Fruit fly (Drosophila melanogaster) whole organism, prepupa: ENCODE results near the gene Gr22c.

ENCODE experiments used
- Blimp-1 ChIP-seq: fragments of 200-800 bp; sonication (Bioruptor generic); optimal IDR thresholded peaks from 3 replicates; lab custom pipeline; 2017; ENCODE audit warnings: missing biosample characterization, missing genetic modification characterization, mild to moderate bottlenecking, moderate library complexity, missing genetic modification reagents
- CG10631 ChIP-seq: fragments of 200-800 bp; sonication (Bioruptor generic); optimal IDR thresholded peaks from 2 replicates; lab custom pipeline; 2016; ENCODE audit warnings: missing biosample characterization, missing genetic modification characterization
- CG11294 ChIP-seq: fragments of 200-800 bp; sonication (Bioruptor generic); IDR thresholded peaks from 2 replicates; pipeline ENCODE4 v1.3.6; 2022; ENCODE audit warnings: missing biosample characterization, missing genetic modification characterization
- CG11762 ChIP-seq: fragments of 200-800 bp; sonication (Bioruptor generic); optimal IDR thresholded peaks from 3 replicates; lab custom pipeline; 2016; ENCODE audit warnings: missing biosample characterization, missing genetic modification characterization; ENCODE audit not compliant: insufficient read depth
- CG15336 ChIP-seq: fragments of 200-800 bp; sonication (Bioruptor generic); IDR thresholded peaks from 2 replicates; pipeline ENCODE4 v1.3.6; 2022; ENCODE audit warnings: missing biosample characterization, missing genetic modification characterization
- CG1621 ChIP-seq: fragments of 200-800 bp; sonication (Bioruptor generic); optimal IDR thresholded peaks from 3 replicates; lab custom pipeline; 2018; ENCODE audit warnings: missing biosample characterization, mild to moderate bottlenecking, missing genetic modification characterization
- CG16779 ChIP-seq: fragments of 200-800 bp; sonication (Bioruptor generic); optimal IDR thresholded peaks from 3 replicates; lab custom pipeline; 2017; ENCODE audit warnings: missing biosample characterization, mild to moderate bottlenecking, missing genetic modification characterization
- CG34406 ChIP-seq: fragments of 200-800 bp; sonication (Bioruptor generic); optimal IDR thresholded peaks from 3 replicates; lab custom pipeline; 2016; ENCODE audit warnings: missing biosample characterization, missing genetic modification characterization
- CG3919 ChIP-seq: fragments of 200-800 bp; sonication (Bioruptor generic); optimal IDR thresholded peaks from 3 replicates; lab custom pipeline; 2016; ENCODE audit warnings: missing biosample characterization, missing genetic modification characterization
- CG4318 ChIP-seq: fragments of 200-800 bp; sonication (Bioruptor generic); optimal IDR thresholded peaks from 3 replicates; lab custom pipeline; 2017; ENCODE audit warnings: missing biosample characterization, mild to moderate bottlenecking, missing genetic modification characterization
- CG6163 ChIP-seq: fragments of 200-800 bp; sonication (Bioruptor generic); IDR thresholded peaks from 3 replicates; pipeline ENCODE4 v1.3.6; 2022; ENCODE audit warnings: missing biosample characterization, missing genetic modification characterization
- CG6792 ChIP-seq: fragments of 200-800 bp; sonication (Bioruptor generic); optimal IDR thresholded peaks from 3 replicates; lab custom pipeline; 2016; ENCODE audit warnings: missing biosample characterization, missing genetic modification characterization
- CG6854 ChIP-seq: fragments of 200-800 bp; sonication (Bioruptor generic); optimal IDR thresholded peaks from 2 replicates; lab custom pipeline; 2017; ENCODE audit warnings: missing biosample characterization, mild to moderate bottlenecking, missing genetic modification characterization
- CG7368 ChIP-seq: fragments of 200-800 bp; sonication (Bioruptor generic); optimal IDR thresholded peaks from 3 replicates; lab custom pipeline; 2016; ENCODE audit warnings: missing biosample characterization, missing genetic modification characterization
- CG8632 ChIP-seq: fragments of 200-800 bp; sonication (Bioruptor generic); optimal IDR thresholded peaks from 3 replicates; lab custom pipeline; 2016; ENCODE audit warnings: missing biosample characterization, missing genetic modification characterization
- CG9139 ChIP-seq: fragments of 200-800 bp; sonication (Bioruptor generic); optimal IDR thresholded peaks from 3 replicates; lab custom pipeline; 2017; ENCODE audit warnings: missing biosample characterization, mild to moderate bottlenecking, missing genetic modification characterization
- Eip78C ChIP-seq: fragments of 200-800 bp; sonication (Bioruptor generic); peaks from one replicate; lab custom pipeline; 2016; ENCODE audit warnings: missing biosample characterization, missing genetic modification characterization
- Eip93F ChIP-seq: fragments of 200-800 bp; sonication (Bioruptor generic); optimal IDR thresholded peaks from 2 replicates; lab custom pipeline; 2016; ENCODE audit warnings: missing biosample characterization, mild to moderate bottlenecking, missing genetic modification characterization
- Ets21C ChIP-seq: fragments of 200-800 bp; sonication (Bioruptor generic); optimal IDR thresholded peaks from 3 replicates; lab custom pipeline; 2016; ENCODE audit warnings: missing biosample characterization, missing genetic modification characterization
- Ets96B ChIP-seq: fragments of 200-800 bp; optimal IDR thresholded peaks from 2 replicates; lab custom pipeline; 2019; ENCODE audit warnings: missing biosample characterization, mild to moderate bottlenecking, missing genetic modification characterization, moderate library complexity
- Gug ChIP-seq: fragments of 200-800 bp; sonication (Bioruptor generic); IDR thresholded peaks from 2 replicates; pipeline ENCODE4 v1.3.6; 2022; ENCODE audit warnings: missing biosample characterization, missing genetic modification characterization
- Hr39 ChIP-seq: fragments of 200-800 bp; sonication (Bioruptor generic); optimal IDR thresholded peaks from 2 replicates; lab custom pipeline; 2016; ENCODE audit warnings: missing biosample characterization, missing genetic modification characterization
- Lpt ChIP-seq: fragments of 200-800 bp; sonication (Bioruptor generic); optimal IDR thresholded peaks from 3 replicates; lab custom pipeline; 2016; ENCODE audit warnings: missing biosample characterization, missing genetic modification characterization
- OdsH ChIP-seq: fragments of 200-800 bp; sonication (Bioruptor generic); optimal IDR thresholded peaks from 3 replicates; lab custom pipeline; 2016; ENCODE audit warnings: missing biosample characterization, missing genetic modification characterization
- Smox ChIP-seq: fragments of 200-800 bp; sonication (Bioruptor generic); optimal IDR thresholded peaks from 3 replicates; lab custom pipeline; 2016; ENCODE audit warnings: missing biosample characterization, missing genetic modification characterization
- Sox14 ChIP-seq: fragments of 200-800 bp; sonication (Bioruptor generic); optimal IDR thresholded peaks from 3 replicates; lab custom pipeline; 2016; ENCODE audit warnings: missing biosample characterization, missing genetic modification characterization
- Sox15 ChIP-seq: fragments of 200-800 bp; sonication (Bioruptor generic); optimal IDR thresholded peaks from 3 replicates; lab custom pipeline; 2016; ENCODE audit warnings: missing biosample characterization, missing genetic modification characterization
- achi ChIP-seq: fragments of 200-800 bp; sonication (Bioruptor generic); optimal IDR thresholded peaks from 3 replicates; lab custom pipeline; 2016; ENCODE audit warnings: missing biosample characterization, missing genetic modification characterization
- acj6 ChIP-seq: fragments of 200-800 bp; sonication (Bioruptor generic); optimal IDR thresholded peaks from 3 replicates; lab custom pipeline; 2016; ENCODE audit warnings: missing biosample characterization, missing genetic modification characterization
- cyc ChIP-seq: fragments of 200-800 bp; sonication (Bioruptor generic); optimal IDR thresholded peaks from 3 replicates; lab custom pipeline; 2016; ENCODE audit warnings: missing biosample characterization, missing genetic modification characterization
- dac ChIP-seq: fragments of 200-800 bp; sonication (Bioruptor generic); optimal IDR thresholded peaks from 2 replicates; lab custom pipeline; 2017; ENCODE audit warnings: missing biosample characterization, mild to moderate bottlenecking, missing genetic modification characterization
- dsx ChIP-seq: fragments of 200-800 bp; optimal IDR thresholded peaks from 3 replicates; lab custom pipeline; 2019; ENCODE audit warnings: missing biosample characterization, mild to moderate bottlenecking, missing genetic modification characterization, moderate library complexity; ENCODE audit not compliant: poor library complexity, severe bottlenecking
- eg ChIP-seq: fragments of 200-800 bp; sonication (Bioruptor generic); IDR thresholded peaks from 3 replicates; pipeline ENCODE4 v1.3.6; 2022; ENCODE audit warnings: missing biosample characterization, missing genetic modification characterization
- fd59A ChIP-seq: fragments of 200-800 bp; sonication (Bioruptor generic); optimal IDR thresholded peaks from 2 replicates; lab custom pipeline; 2017; ENCODE audit warnings: missing biosample characterization, mild to moderate bottlenecking, missing genetic modification characterization, missing genetic modification reagents
- fkh ChIP-seq: fragments of 200-800 bp; sonication (Bioruptor generic); optimal IDR thresholded peaks from 3 replicates; lab custom pipeline; 2017; ENCODE audit warnings: missing biosample characterization, mild to moderate bottlenecking, missing genetic modification characterization, moderate library complexity
- net ChIP-seq: fragments of 200-800 bp; sonication (Bioruptor generic); optimal IDR thresholded peaks from 3 replicates; lab custom pipeline; 2016; ENCODE audit warnings: missing biosample characterization, missing genetic modification characterization
- pdm3 ChIP-seq: fragments of 200-800 bp; sonication (Bioruptor generic); optimal IDR thresholded peaks from 3 replicates; lab custom pipeline; 2016; ENCODE audit warnings: missing biosample characterization, missing genetic modification characterization
- salr ChIP-seq, 2 experiments: fragments of 200-800 bp; sonication (Bioruptor generic); optimal IDR thresholded peaks; 3 replicates each; lab custom pipeline; 2016 to 2018; ENCODE audit warnings: missing biosample characterization in 2 of 2, missing genetic modification characterization in 2 of 2, mild to moderate bottlenecking in 1 of 2
- svp ChIP-seq: fragments of 200-800 bp; sonication (Bioruptor generic); peaks from one replicate; lab custom pipeline; 2016; ENCODE audit warnings: missing biosample characterization, missing genetic modification characterization
- topi ChIP-seq: fragments of 200-800 bp; sonication (Bioruptor generic); optimal IDR thresholded peaks from 3 replicates; lab custom pipeline; 2016; ENCODE audit warnings: missing biosample characterization, missing genetic modification characterization
- vri ChIP-seq: fragments of 200-800 bp; sonication (Bioruptor generic); optimal IDR thresholded peaks from 3 replicates; lab custom pipeline; 2016; ENCODE audit warnings: missing biosample characterization, mild to moderate bottlenecking, missing genetic modification characterization

Gene Gr22c

DNA sequence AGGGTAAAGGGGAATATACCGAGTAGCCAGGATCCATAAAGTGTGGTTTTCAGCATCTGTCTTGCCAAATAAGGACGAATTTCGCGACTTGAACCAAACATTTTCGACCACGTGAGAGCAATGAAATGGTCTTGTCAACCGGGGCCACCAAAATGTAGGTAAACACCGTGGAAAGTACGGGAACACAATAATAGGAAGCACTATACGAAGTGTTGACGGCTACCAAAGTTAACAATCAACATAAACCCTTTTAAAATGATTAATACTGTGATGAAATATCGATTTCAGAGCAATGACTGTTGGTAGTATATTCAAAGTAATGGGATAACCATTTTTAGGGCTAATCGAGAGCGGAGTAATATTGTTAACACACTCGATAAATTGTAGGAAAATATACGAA, 1.5 kb upstream of the Gr22c start, which contains the start of gene Gr22b:
TSS of gene Gr22b (minus strand) at position 101 of the 400 bp plus-strand sequence.
- TF ChIP-seq achi (GFP tag; lab: Kevin White, UChicago) (no peak), Sox14 (no peak), cyc (GFP tag; lab: Kevin White, UChicago) (no peak), net (GFP tag; lab: Kevin White, UChicago) (no peak), OdsH (GFP tag; lab: Kevin White, UChicago) (no peak), topi (no peak), CG6163 (GFP tag; lab: Robert Waterston, UW) (no peak), Blimp-1 (GFP tag; lab: Kevin White, UChicago) (no peak), CG4318 (GFP tag; lab: Kevin White, UChicago) (no peak), CG11762 (no peak), fkh (GFP tag; lab: Kevin White, UChicago) (no peak), Lpt (GFP tag; lab: Kevin White, UChicago) (no peak), CG34406 (GFP tag; lab: Kevin White, UChicago) (no peak), Eip93F (no peak)

DNA sequence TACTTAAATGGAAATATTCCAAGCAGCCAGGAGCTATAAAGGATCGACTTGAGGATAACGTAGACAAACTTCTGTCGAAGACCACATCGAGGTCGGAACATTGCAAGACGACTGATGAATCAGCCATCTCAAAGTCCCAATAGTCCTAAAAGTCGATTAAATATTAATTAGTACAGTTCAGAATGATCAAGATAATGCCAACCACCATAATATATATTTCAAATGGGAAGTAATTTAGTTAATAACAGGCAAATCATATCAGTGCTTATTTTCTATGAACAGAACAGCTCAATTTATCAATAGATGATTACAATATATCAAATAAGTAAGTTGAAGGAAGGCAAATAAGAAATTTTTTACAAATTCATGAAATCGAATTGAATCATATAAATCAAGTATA, 1.4 kb downstream of the Gr22c start, which contains the start of gene Gr22d:
TSS of gene Gr22d (minus strand) at position 101 of the 400 bp plus-strand sequence.
- no peak for TF ChIP-seq Blimp-1 (GFP tag; lab: Kevin White, UChicago)
- no peak for TF ChIP-seq CG11294 (GFP tag; lab: Robert Waterston, UW)
- TF ChIP-seq net (GFP tag; lab: Kevin White, UChicago) = no peak
- TF ChIP-seq CG7368 = no peak
- TF ChIP-seq fd59A (GFP tag; lab: Kevin White, UChicago) = no peak
- no peak for TF ChIP-seq eg
- no peak for TF ChIP-seq achi (GFP tag; lab: Kevin White, UChicago)
- TF ChIP-seq Hr39 (GFP tag; lab: Kevin White, UChicago) = no peak
- TF ChIP-seq dac (GFP tag; lab: Kevin White, UChicago) = no peak
- TF ChIP-seq CG1621 = no peak
- no peak for TF ChIP-seq svp (GFP tag; lab: Kevin White, UChicago)
- no peak for TF ChIP-seq CG6792 (GFP tag; lab: Kevin White, UChicago)
- TF ChIP-seq CG6163 (GFP tag; lab: Robert Waterston, UW) = no peak
- TF ChIP-seq Smox = no peak
- TF ChIP-seq, all 60 proteins: peak for 0

DNA sequence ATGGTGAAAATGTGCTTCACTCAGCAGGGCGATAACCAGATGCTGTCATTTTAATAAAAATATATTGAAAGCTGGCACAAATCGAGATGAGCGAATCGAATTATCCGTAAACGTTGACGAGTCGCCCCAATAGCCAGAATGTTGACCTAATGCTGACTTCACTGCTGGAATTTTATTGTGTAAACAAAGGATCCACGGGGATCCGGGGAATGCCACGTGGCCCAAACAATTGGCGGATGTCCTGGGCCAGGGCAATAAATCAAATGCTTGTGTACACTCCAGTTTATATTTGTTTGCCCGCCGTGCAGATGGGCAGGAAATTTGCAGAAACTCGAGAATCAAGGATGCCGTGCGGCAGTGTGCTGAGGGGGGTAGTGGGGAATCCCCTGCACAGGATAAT, 3.7 kb downstream of the Gr22c start:
- TF ChIP-seq Eip78C (GFP tag; lab: Kevin White, UChicago) (no peak), CG8632 (no peak), Ets96B (no peak), eg (no peak), CG15336 (GFP tag; lab: Robert Waterston, UW) (no peak)

DNA sequence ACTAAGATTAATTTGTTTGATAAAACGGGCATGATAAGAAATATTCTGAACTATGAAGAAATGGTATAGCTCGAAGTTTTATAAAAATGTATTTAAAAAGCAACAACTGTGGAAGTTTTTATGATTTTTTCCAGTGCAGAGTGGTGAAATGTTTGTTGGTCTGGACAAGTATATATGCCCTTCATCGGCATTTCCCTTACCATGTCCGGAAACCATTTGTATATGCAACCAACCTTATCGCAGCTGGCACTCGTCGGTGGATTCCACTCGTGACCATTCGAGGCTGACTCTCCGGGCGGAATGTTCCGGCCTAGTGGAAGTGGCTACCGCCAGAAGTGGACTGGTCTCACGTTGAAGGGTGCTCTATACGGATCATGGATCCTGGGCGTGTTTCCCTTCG, 7.9 kb downstream of the Gr22c start, which contains the start of gene Gr22e:
TSS of gene Gr22e (plus strand) at position 301 of the 400 bp plus-strand sequence.
- no peak for TF ChIP-seq acj6 (GFP tag; lab: Kevin White, UChicago)
- no peak for TF ChIP-seq CG16779 (tag; lab: Kevin White, UChicago)
- no peak for TF ChIP-seq Eip78C (GFP tag; lab: Kevin White, UChicago)
- no peak for TF ChIP-seq CG4318 (GFP tag; lab: Kevin White, UChicago)
- TF ChIP-seq CG3919 = no peak
- TF ChIP-seq Sox15 = no peak
- no peak for TF ChIP-seq fd59A (GFP tag; lab: Kevin White, UChicago)
- no peak for TF ChIP-seq CG9139 (GFP tag; lab: Kevin White, UChicago)
- no peak for TF ChIP-seq CG10631 (GFP tag; lab: Kevin White, UChicago)
- TF ChIP-seq vri (GFP tag; lab: Kevin White, UChicago) = no peak
- no peak for TF ChIP-seq CG11762
- TF ChIP-seq dac (GFP tag; lab: Kevin White, UChicago) = no peak
- TF ChIP-seq Gug (GFP tag; lab: Robert Waterston, UW) = no peak
- TF ChIP-seq pdm3 (GFP tag; lab: Kevin White, UChicago) = no peak
- no peak for TF ChIP-seq salr (GFP tag; optimal IDR thresholded peaks at IDR 0.05; lab: Kevin White, UChicago)
- no peak for TF ChIP-seq Sox14
- TF ChIP-seq dsx = no peak
- no peak for TF ChIP-seq Ets21C (GFP tag; lab: Kevin White, UChicago)
- no peak for TF ChIP-seq CG6854
